Fruit fly (Drosophila melanogaster) whole organism, wandering third instar larva: ENCODE measurements around the gene CG3679.
A peak's percentile ranks its signal among the peaks of the same experiment; 100 is the strongest.

Experiments
- Abd-B ChIP-seq: fragments of >200 bp; optimal IDR thresholded peaks from 2 replicates; lab custom pipeline; 2017; ENCODE audit warnings: missing biosample characterization, missing genetic modification characterization
- CG32264 ChIP-seq: fragments of 200-800 bp; sonication (Bioruptor generic); optimal IDR thresholded peaks from 2 replicates; lab custom pipeline; 2016; ENCODE audit warnings: missing biosample characterization, missing genetic modification characterization
- CG9705 ChIP-seq: fragments of 200-800 bp; sonication (Bioruptor generic); optimal IDR thresholded peaks from 2 replicates; lab custom pipeline; 2018; ENCODE audit warnings: missing biosample characterization, mild to moderate bottlenecking, missing genetic modification characterization
- CrebA ChIP-seq: fragments of 200-800 bp; sonication (Bioruptor generic); optimal IDR thresholded peaks from 2 replicates; lab custom pipeline; 2016; ENCODE audit warnings: missing biosample characterization, mild to moderate bottlenecking, missing genetic modification characterization, borderline replicate concordance
- Dfd ChIP-seq: fragments of >200 bp; optimal IDR thresholded peaks from 2 replicates; lab custom pipeline; 2017; ENCODE audit warnings: missing biosample characterization, missing genetic modification characterization
- Dif ChIP-seq: fragments of 200-275, 200-300 bp; sonication (Bioruptor generic); optimal IDR thresholded peaks from 2 replicates; lab custom pipeline; 2018; ENCODE audit warnings: missing biosample characterization, missing genetic modification characterization; ENCODE audit not compliant: partially characterized antibody
- GATAd ChIP-seq: sonication (Bioruptor generic); optimal IDR thresholded peaks from 2 replicates; lab custom pipeline; 2016; ENCODE audit warnings: missing biosample characterization, missing genetic modification characterization
- HLH106 ChIP-seq: fragments of 200-800 bp; optimal IDR thresholded peaks from 3 replicates; lab custom pipeline; 2019; ENCODE audit warnings: missing biosample characterization, mild to moderate bottlenecking, missing genetic modification characterization, moderate library complexity
- Hnf4 ChIP-seq: fragments of 200-800 bp; sonication (Bioruptor generic); optimal IDR thresholded peaks from 2 replicates; lab custom pipeline; 2016; ENCODE audit warnings: missing biosample characterization, mild to moderate bottlenecking, missing genetic modification characterization
- Hr78 ChIP-seq: fragments of >200 bp; optimal IDR thresholded peaks from 2 replicates; lab custom pipeline; 2017; ENCODE audit warnings: missing biosample characterization, missing genetic modification characterization
- Hr83 ChIP-seq: fragments of 200-300 bp; sonication (Bioruptor generic); optimal IDR thresholded peaks from 2 replicates; lab custom pipeline; 2016; ENCODE audit warnings: missing biosample characterization, mild to moderate bottlenecking, missing genetic modification characterization, moderate library complexity; ENCODE audit not compliant: poor library complexity, severe bottlenecking
- Jra ChIP-seq: sonication (Bioruptor generic); optimal IDR thresholded peaks from 2 replicates; lab custom pipeline; 2016; ENCODE audit warnings: missing biosample characterization, missing genetic modification characterization
- Mio ChIP-seq: sonication (Bioruptor generic); optimal IDR thresholded peaks from 2 replicates; lab custom pipeline; 2016; ENCODE audit warnings: missing biosample characterization, missing genetic modification characterization
- Myc ChIP-seq: fragments of >200 bp; optimal IDR thresholded peaks from 2 replicates; lab custom pipeline; 2017
- N ChIP-seq: fragments of >200 bp; optimal IDR thresholded peaks from 2 replicates; lab custom pipeline; 2018; ENCODE audit warnings: missing biosample characterization, missing external identifiers, missing genetic modification characterization
- OdsH ChIP-seq: fragments of 200-800 bp; sonication (Bioruptor generic); optimal IDR thresholded peaks from 2 replicates; lab custom pipeline; 2016; ENCODE audit warnings: missing biosample characterization, mild to moderate bottlenecking, missing genetic modification characterization
- Rel ChIP-seq, 2 experiments: fragments of 200-800 bp; sonication (Bioruptor generic) in 1 of 2; optimal IDR thresholded peaks; 2 replicates in 1 of 2; 3 replicates in 1 of 2; lab custom pipeline; 2016 to 2019; ENCODE audit warnings: mild to moderate bottlenecking in 2 of 2, missing biosample characterization in 2 of 2, missing genetic modification characterization in 2 of 2, moderate library complexity in 1 of 2
- Sp1 ChIP-seq: fragments of 200-800 bp; sonication (Bioruptor generic); optimal IDR thresholded peaks from 3 replicates; lab custom pipeline; 2019; ENCODE audit warnings: missing biosample characterization, mild to moderate bottlenecking, missing genetic modification characterization, moderate library complexity
- Vsx2 ChIP-seq: fragments of 200-300, 225-300 bp; sonication (Bioruptor generic); optimal IDR thresholded peaks from 2 replicates; lab custom pipeline; 2018; ENCODE audit warnings: missing biosample characterization, missing genetic modification characterization; ENCODE audit not compliant: partially characterized antibody
- br ChIP-seq: fragments of 200-800 bp; sonication (Bioruptor generic); optimal IDR thresholded peaks from 2 replicates; lab custom pipeline; 2016; ENCODE audit warnings: missing biosample characterization, missing genetic modification characterization
- brk ChIP-seq: fragments of 200-800 bp; sonication (Bioruptor generic); optimal IDR thresholded peaks from 2 replicates; lab custom pipeline; 2016; ENCODE audit warnings: missing biosample characterization, mild to moderate bottlenecking, missing genetic modification characterization
- dl ChIP-seq, 2 experiments: fragments of 175-275, 200-275 bp in 1 of 2; fragments of 200-275 bp in 1 of 2; sonication (Bioruptor generic); optimal IDR thresholded peaks; lab custom pipeline; 2018; ENCODE audit warnings: mild to moderate bottlenecking in 2 of 2, missing biosample characterization in 2 of 2, missing genetic modification characterization in 2 of 2, moderate library complexity in 2 of 2; ENCODE audit not compliant: partially characterized antibody in 2 of 2, insufficient read depth in 1 of 2
- dmrt93B ChIP-seq: fragments of 200-800 bp; sonication (Bioruptor generic); optimal IDR thresholded peaks from 2 replicates; lab custom pipeline; 2018; ENCODE audit warnings: missing biosample characterization, mild to moderate bottlenecking, missing genetic modification characterization
- dsf ChIP-seq: sonication (Bioruptor generic); optimal IDR thresholded peaks from 2 replicates; lab custom pipeline; 2016; ENCODE audit warnings: missing biosample characterization, missing genetic modification characterization, borderline replicate concordance
- ey ChIP-seq: fragments of 200-800 bp; sonication (Bioruptor generic); optimal IDR thresholded peaks from 2 replicates; lab custom pipeline; 2016; ENCODE audit warnings: missing biosample characterization, missing genetic modification characterization
- foxo ChIP-seq, 2 experiments: fragments of 200-800 bp; sonication (Bioruptor generic); optimal IDR thresholded peaks; 2 replicates in 1 of 2; 3 replicates in 1 of 2; lab custom pipeline; 2016 to 2017; ENCODE audit warnings: missing biosample characterization in 2 of 2, missing genetic modification characterization in 2 of 2
- fru ChIP-seq: fragments of 200-800 bp; sonication (Bioruptor generic); optimal IDR thresholded peaks from 3 replicates; lab custom pipeline; 2016; ENCODE audit warnings: missing biosample characterization, mild to moderate bottlenecking, missing genetic modification characterization
- h ChIP-seq: fragments of 200-800 bp; sonication (Bioruptor generic); optimal IDR thresholded peaks from 3 replicates; lab custom pipeline; 2016; ENCODE audit warnings: missing biosample characterization, mild to moderate bottlenecking, missing genetic modification characterization
- jim ChIP-seq: fragments of 175-275, 200-325 bp; sonication (Bioruptor generic); optimal IDR thresholded peaks from 2 replicates; lab custom pipeline; 2016; ENCODE audit warnings: missing biosample characterization, mild to moderate bottlenecking, missing genetic modification characterization
- lola ChIP-seq: fragments of >200 bp; optimal IDR thresholded peaks from 2 replicates; lab custom pipeline; 2017; ENCODE audit warnings: missing biosample characterization, missing genetic modification characterization
- pan ChIP-seq: fragments of >200 bp; optimal IDR thresholded peaks from 2 replicates; lab custom pipeline; 2017
- psq ChIP-seq: fragments of 200-800 bp; sonication (Bioruptor generic); optimal IDR thresholded peaks from 3 replicates; lab custom pipeline; 2017; ENCODE audit warnings: missing biosample characterization, mild to moderate bottlenecking, missing genetic modification characterization, moderate library complexity
- rgr ChIP-seq: fragments of 200-800 bp; sonication (Bioruptor generic); optimal IDR thresholded peaks from 3 replicates; lab custom pipeline; 2016; ENCODE audit warnings: missing biosample characterization, mild to moderate bottlenecking, missing genetic modification characterization
- sage ChIP-seq: fragments of 200-800 bp; sonication (Bioruptor generic); optimal IDR thresholded peaks from 2 replicates; lab custom pipeline; 2016; ENCODE audit warnings: missing biosample characterization, mild to moderate bottlenecking, missing genetic modification characterization
- sv ChIP-seq: fragments of 200-800 bp; sonication (Bioruptor generic); optimal IDR thresholded peaks from 3 replicates; lab custom pipeline; 2016; ENCODE audit warnings: missing biosample characterization, missing genetic modification characterization
- tai ChIP-seq: sonication (Bioruptor generic); optimal IDR thresholded peaks from 2 replicates; lab custom pipeline; 2016; ENCODE audit warnings: missing biosample characterization, missing genetic modification characterization
- usp ChIP-seq: fragments of >200 bp; optimal IDR thresholded peaks from 2 replicates; lab custom pipeline; 2017; ENCODE audit warnings: missing biosample characterization, missing genetic modification characterization
- woc ChIP-seq: sonication (Bioruptor generic); optimal IDR thresholded peaks from 2 replicates; lab custom pipeline; 2016; ENCODE audit warnings: missing biosample characterization, mild to moderate bottlenecking, missing genetic modification characterization

Gene CG3679

DNA sequence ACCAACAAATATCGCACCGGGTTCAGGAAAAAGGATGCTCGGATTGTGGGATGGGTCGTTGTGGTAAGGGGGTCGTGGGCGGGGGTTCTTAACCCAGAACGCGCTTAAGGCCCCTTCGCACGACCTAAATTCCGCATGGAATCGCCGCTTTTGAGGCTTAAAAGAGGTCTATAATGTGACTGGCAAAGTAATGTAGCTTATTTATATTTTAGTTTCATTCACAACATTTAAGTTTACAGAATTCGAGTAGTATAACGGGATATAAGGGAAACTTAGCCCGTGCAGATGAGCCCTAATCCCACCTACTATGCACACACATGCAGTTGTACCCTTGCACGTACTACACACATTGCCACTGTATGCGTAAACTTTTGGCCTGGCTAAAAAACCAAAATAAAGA, 24.9 kb upstream of the CG3679 start (continued):
- TF ChIP-seq Dif (GFP tag; lab: Kevin White, UChicago) (peak; percentile 28), brk (GFP tag; lab: Kevin White, UChicago) (peak; percentile 11), CG9705 (GFP tag; lab: Kevin White, UChicago) (peak; percentile 88), br (GFP tag; lab: Kevin White, UChicago) (peak; percentile 86), woc (GFP tag; lab: Kevin White, UChicago) (peak; percentile 27), tai (GFP tag; lab: Kevin White, UChicago) (peak; percentile 6)

DNA sequence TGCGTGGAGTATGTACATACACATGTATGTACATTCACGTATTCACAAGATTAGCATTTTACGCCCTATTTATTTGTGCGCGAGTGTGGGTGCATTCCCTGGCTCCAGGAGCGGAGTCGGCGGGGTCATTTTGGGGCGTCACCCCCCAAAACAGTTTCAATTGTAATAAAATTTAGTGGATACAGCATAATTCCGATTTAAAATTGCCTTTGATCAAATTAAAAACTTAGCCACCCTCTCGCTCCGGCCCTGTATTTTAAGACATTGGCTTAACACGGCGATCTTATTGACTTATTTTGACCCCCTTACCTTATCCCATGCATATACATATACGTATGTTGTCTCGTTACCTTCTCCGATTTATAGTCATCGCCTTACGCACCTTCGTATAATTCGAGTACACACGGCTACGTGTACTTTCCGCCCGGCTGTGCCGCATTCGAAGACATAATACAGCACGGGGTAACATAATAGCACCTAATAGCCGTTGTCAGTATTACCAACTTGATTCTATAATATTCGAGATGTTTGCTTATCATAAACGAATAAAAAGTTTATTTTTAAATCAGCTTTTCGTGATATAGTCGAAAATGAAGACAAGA, 24.2 kb upstream of the CG3679 start:
- TF ChIP-seq psq (GFP tag; lab: Kevin White, UChicago) (peak; percentile 67), GATAd (GFP tag; lab: Kevin White, UChicago) (no peak), ey (GFP tag; lab: Kevin White, UChicago) (peak; percentile 91), fru (GFP tag; lab: Kevin White, UChicago) (peak; percentile 94), Sp1 (peak; percentile 86), rgr (GFP tag; lab: Kevin White, UChicago) (peak; percentile 89), lola (GFP tag; lab: Kevin White, UChicago) (no peak), Dfd (GFP tag; lab: Kevin White, UChicago) (no peak), tai (GFP tag; lab: Kevin White, UChicago) (peak; percentile 85), CG32264 (peak; percentile 73), pan (lab: Kevin White, UChicago) (no peak), foxo (GFP tag; optimal IDR thresholded peaks at IDR 0.05; lab: Kevin White, UChicago) (peak in 1 of 2 experiments; percentile 97), HLH106 (tag; lab: Kevin White, UChicago) (peak; percentile 93), Rel (GFP tag; optimal IDR thresholded peaks at IDR 0.05; lab: Kevin White, UChicago) (no peak), Rel (tag; optimal IDR thresholded peaks at IDR 0.05; lab: Kevin White, UChicago) (peak; percentile 89), sage (GFP tag; lab: Kevin White, UChicago) (peak; percentile 61), Jra (GFP tag; lab: Kevin White, UChicago) (peak; percentile 66), Hr83 (GFP tag; lab: Kevin White, UChicago) (peak; percentile 65), dmrt93B (GFP tag; lab: Kevin White, UChicago) (peak; percentile 92), usp (no peak), dsf (GFP tag; lab: Kevin White, UChicago) (no peak), jim (GFP tag; lab: Kevin White, UChicago) (peak; percentile 8), brk (GFP tag; lab: Kevin White, UChicago) (no peak), woc (GFP tag; lab: Kevin White, UChicago) (peak; percentile 48), sv (peak; percentile 68), Hr78 (no peak), h (GFP tag; lab: Kevin White, UChicago) (peak; percentile 92), CG9705 (GFP tag; lab: Kevin White, UChicago) (peak; percentile 82), Dif (GFP tag; lab: Kevin White, UChicago) (no peak), br (GFP tag; lab: Kevin White, UChicago) (peak; percentile 86), Hnf4 (GFP tag; lab: Kevin White, UChicago) (peak; percentile 88), CrebA (GFP tag; lab: Kevin White, UChicago) (no peak), dl (GFP tag; optimal IDR thresholded peaks at IDR 0.05; lab: Kevin White, UChicago; ENCODE audit: insufficient read depth in 1 of 2, partially characterized antibody in 2 of 2) (no peak), Abd-B (GFP tag; lab: Kevin White, UChicago) (no peak), Mio (GFP tag; lab: Kevin White, UChicago) (peak; percentile 69), Myc (lab: Kevin White, UChicago) (no peak), N (no peak), Vsx2 (GFP tag; lab: Kevin White, UChicago) (no peak), OdsH (GFP tag; lab: Kevin White, UChicago) (peak; percentile 82)
